Fruit fly (Drosophila melanogaster): ENCODE measurements around the gene Ets97D.

DNA sequence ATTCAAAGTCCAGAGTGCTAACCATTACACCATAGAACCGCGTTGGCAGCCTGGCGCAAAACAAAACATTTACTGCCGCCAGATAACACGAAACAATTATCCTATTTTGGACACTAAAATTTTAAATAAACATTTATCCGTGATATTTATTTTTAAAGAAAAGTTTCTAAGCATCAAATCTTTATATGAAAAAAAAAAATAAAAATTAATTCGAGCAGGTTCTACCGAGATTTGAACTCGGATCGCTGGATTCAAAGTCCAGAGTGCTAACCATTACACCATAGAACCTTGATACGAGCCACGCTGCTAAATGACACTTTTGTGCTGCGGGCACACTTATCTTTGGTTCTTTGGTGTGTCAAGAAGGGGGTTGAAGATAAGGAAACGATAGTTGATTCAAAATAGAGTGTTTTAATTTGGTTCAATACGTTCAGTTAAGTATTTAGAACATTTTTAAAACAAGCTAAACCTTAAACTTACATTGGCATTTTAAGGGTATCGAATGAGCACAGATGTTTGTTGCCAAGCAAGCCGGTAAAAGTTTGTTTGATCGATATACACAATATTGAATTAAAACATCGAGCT is 34.7 kb upstream of the Ets97D start, which contains the start of gene Spag1:
- TF ChIP-seq kay (GFP tag; ENCODE audit: borderline replicate concordance) (peak; percentile 100), CG7101 (tag; optimal IDR thresholded peaks at IDR 0.05) (peak; percentile 29), cic (GFP tag; optimal IDR thresholded peaks at IDR 0.05) (peak; percentile 32)

Data from whole organism, adult.